Fruit fly (Drosophila melanogaster) whole organism, embryonic: ENCODE results near the gene CG13002.

Experiments used
- Abd-B ChIP-seq: fragments of 200-800 bp; sonication (Bioruptor generic); optimal IDR thresholded peaks from 2 replicates; lab custom pipeline; 2018; ENCODE audit warnings: missing biosample characterization, mild to moderate bottlenecking, missing genetic modification characterization, moderate library complexity
- CG2120 ChIP-seq: fragments of 200-800 bp; sonication (Bioruptor generic); optimal IDR thresholded peaks from 3 replicates; lab custom pipeline; 2016; ENCODE audit warnings: missing biosample characterization, missing genetic modification characterization
- CG8281 ChIP-seq: fragments of 200-800 bp; sonication (Bioruptor generic); optimal IDR thresholded peaks from 2 replicates; lab custom pipeline; 2018; ENCODE audit warnings: missing biosample characterization, mild to moderate bottlenecking, missing genetic modification characterization, moderate library complexity
- Gsc ChIP-seq: fragments of 200-800 bp; sonication (Bioruptor generic); IDR thresholded peaks from 2 replicates; pipeline ENCODE4 v1.3.6; 2022; ENCODE audit warnings: missing biosample characterization, missing genetic modification characterization
- H15 ChIP-seq: fragments of 200-800 bp; sonication (Bioruptor generic); IDR thresholded peaks from 3 replicates; pipeline ENCODE4 v1.3.6; 2022; ENCODE audit warnings: missing biosample characterization, missing genetic modification characterization
- MESR4 ChIP-seq: fragments of 200-800 bp; sonication (Bioruptor generic); optimal IDR thresholded peaks from 2 replicates; lab custom pipeline; 2018; ENCODE audit warnings: missing biosample characterization, mild to moderate bottlenecking, missing genetic modification characterization, moderate library complexity
- Mes4 ChIP-seq: fragments of 200-800 bp; sonication (Bioruptor generic); optimal IDR thresholded peaks from 2 replicates; lab custom pipeline; 2016; ENCODE audit warnings: missing biosample characterization, missing genetic modification characterization
- Nf-YC ChIP-seq: fragments of 200-800 bp; optimal IDR thresholded peaks from 3 replicates; lab custom pipeline; 2019; ENCODE audit warnings: missing biosample characterization, mild to moderate bottlenecking, missing genetic modification characterization, moderate library complexity
- Ptx1 ChIP-seq: fragments of 200-800 bp; sonication (Bioruptor generic); IDR thresholded peaks from 2 replicates; pipeline ENCODE4 v1.3.6; 2022; ENCODE audit warnings: missing biosample characterization, missing genetic modification characterization
- Vsx1 ChIP-seq: fragments of 200-800 bp; sonication (Bioruptor generic); optimal IDR thresholded peaks from 2 replicates; lab custom pipeline; 2017; ENCODE audit warnings: missing biosample characterization, mild to moderate bottlenecking, missing genetic modification characterization, missing genetic modification reagents
- bcd ChIP-seq: fragments of 200-800 bp; sonication (Bioruptor generic); optimal IDR thresholded peaks from 2 replicates; lab custom pipeline; 2017; ENCODE audit warnings: missing biosample characterization, mild to moderate bottlenecking, missing genetic modification characterization
- sob ChIP-seq: fragments of 200-800 bp; sonication (Bioruptor generic); IDR thresholded peaks from 2 replicates; pipeline ENCODE4 v1.3.6; 2022; ENCODE audit warnings: missing biosample characterization, missing genetic modification characterization
- twi ChIP-seq: fragments of 200-800 bp; optimal IDR thresholded peaks from 2 replicates; lab custom pipeline; 2019; ENCODE audit warnings: missing biosample characterization, mild to moderate bottlenecking, missing genetic modification characterization, moderate library complexity
- zfh1 ChIP-seq: fragments of 200-800 bp; sonication (Bioruptor generic); IDR thresholded peaks from 3 replicates; pipeline ENCODE4 v1.3.6; 2022; ENCODE audit warnings: missing biosample characterization, missing genetic modification characterization

dm6 chrX:16907009-16907408 is 17.4 kb downstream of the CG13002 start:
- TF ChIP-seq Vsx1 (GFP tag; lab: Kevin White, UChicago) = no peak
- TF ChIP-seq H15 (GFP tag; lab: Robert Waterston, UW) = no peak
- TF ChIP-seq Abd-B (GFP tag; lab: Kevin White, UChicago) = no peak
- TF ChIP-seq Ptx1 (GFP tag; lab: Robert Waterston, UW) = no peak
- no peak for TF ChIP-seq Gsc (GFP tag; lab: Robert Waterston, UW)
- TF ChIP-seq twi (tag; lab: Kevin White, UChicago) = no peak
- TF ChIP-seq Mes4 (GFP tag; lab: Kevin White, UChicago) = no peak
- TF ChIP-seq Nf-YC (tag; lab: Kevin White, UChicago) = no peak
- TF ChIP-seq MESR4 (GFP tag; lab: Kevin White, UChicago) = no peak
- no peak for TF ChIP-seq zfh1
- no peak for TF ChIP-seq CG2120
- TF ChIP-seq CG8281 (tag; lab: Kevin White, UChicago) = no peak
- no peak for TF ChIP-seq bcd (GFP tag; lab: Kevin White, UChicago)
- TF ChIP-seq sob = no peak
